Worm (Caenorhabditis elegans): Measurements from ENCODE around the gene C33E10.8.

ce11 chrX:17330574-17330973 is 35.9 kb upstream of the C33E10.8 start:
- TF ChIP-seq ama-1 (optimal IDR thresholded peaks at IDR 0.05) (no peak), zag-1 (tag; optimal IDR thresholded peaks at IDR 0.05) (no peak), nhr-11 (tag; optimal IDR thresholded peaks at IDR 0.05) (no peak), ceh-16 (tag; optimal IDR thresholded peaks at IDR 0.05) (no peak), ceh-82 (tag; optimal IDR thresholded peaks at IDR 0.05) (no peak), nhr-25 (tag; optimal IDR thresholded peaks at IDR 0.05) (no peak), fkh-2 (tag; optimal IDR thresholded peaks at IDR 0.05) (no peak), ztf-11 (tag; optimal IDR thresholded peaks at IDR 0.05) (no peak), jun-1 (tag; optimal IDR thresholded peaks at IDR 0.05) (no peak), unc-62 (GFP tag; optimal IDR thresholded peaks at IDR 0.05) (no peak), ZK546.5 (tag; optimal IDR thresholded peaks at IDR 0.05) (no peak), snpc-4 (tag; optimal IDR thresholded peaks at IDR 0.05) (no peak), unc-39 (tag; optimal IDR thresholded peaks at IDR 0.05) (no peak)

All from whole organism, L3 larva.